Fruit fly (Drosophila melanogaster): Measurements from ENCODE around the gene CG7194.

CG7194 gene

DNA sequence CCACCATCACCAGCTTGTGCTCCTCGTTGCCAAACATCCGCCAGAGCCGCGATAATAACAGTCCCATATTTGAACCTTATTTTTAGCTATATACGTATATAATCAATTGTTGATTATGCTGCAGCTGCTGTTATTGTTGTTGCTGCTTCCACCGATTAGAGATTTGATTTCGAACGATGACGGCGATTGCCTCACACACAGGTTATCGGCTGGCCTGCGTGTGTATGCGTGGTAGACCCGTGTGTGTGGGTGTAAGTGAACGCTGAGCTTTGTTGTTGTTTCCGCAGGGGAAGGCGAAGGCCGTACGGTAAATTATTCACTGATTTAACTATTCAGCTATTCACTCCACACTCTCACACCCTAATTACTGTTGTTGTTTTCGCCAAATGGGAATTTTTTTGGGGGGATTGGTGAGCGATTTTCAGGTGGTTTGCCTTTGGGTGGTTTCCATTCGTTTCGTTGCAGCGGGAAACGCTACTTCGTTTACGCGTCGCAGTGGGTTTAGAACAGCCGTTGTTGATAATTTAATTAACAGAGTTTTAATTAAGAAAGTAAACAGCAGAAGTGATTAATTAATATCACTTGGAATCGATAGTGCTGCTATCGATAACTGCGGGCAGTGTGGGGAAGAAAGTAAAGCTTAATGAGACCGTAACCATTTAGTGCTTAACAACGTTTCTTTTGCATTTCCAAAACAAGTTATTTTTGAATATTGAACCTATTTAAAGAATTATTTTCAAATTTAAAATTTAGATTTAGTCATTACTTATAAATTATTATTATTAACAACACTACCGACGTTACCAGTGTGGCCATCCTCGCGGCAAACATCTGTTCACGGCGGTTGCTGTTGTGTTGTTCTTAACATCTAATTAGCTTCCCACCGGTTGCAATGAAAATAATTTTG lies 4.4 kb downstream of the CG7194 start, which contains the start of the genes Arl5 and CG13671 (continued):
- TF ChIP-seq MBD-R2 (GFP tag; IDR thresholded peaks at IDR 0.05) (peak; percentile 94), CG10462 (GFP tag; optimal IDR thresholded peaks at IDR 0.05) (peak; percentile 79), CG43689 (GFP tag; IDR thresholded peaks at IDR 0.05) (peak; percentile 41; the same call in 1 of the 2 replicates), CG6765 (GFP tag; optimal IDR thresholded peaks at IDR 0.05) (no peak), wor (GFP tag; IDR thresholded peaks at IDR 0.05) (peak; percentile 44; the same call in 1 of the 2 replicates), CG1529 (GFP tag; optimal IDR thresholded peaks at IDR 0.05) (peak; percentile 10), Bgb (GFP tag; IDR thresholded peaks at IDR 0.05; ENCODE audit: partially characterized antibody) (peak; percentile 67), gcm (GFP tag; optimal IDR thresholded peaks at IDR 0.05) (peak; percentile 51), trem (tag; optimal IDR thresholded peaks at IDR 0.05) (peak; percentile 80), crp (GFP tag; optimal IDR thresholded peaks at IDR 0.05) (peak in 1 of 2 experiments; percentile 89), ranshi (GFP tag; IDR thresholded peaks at IDR 0.05) (peak; percentile 82; the same call in 1 of the 2 replicates), rib (GFP tag; IDR thresholded peaks at IDR 0.05) (peak; percentile 34; the same call in 1 of the 2 replicates), Gsc (GFP tag; IDR thresholded peaks at IDR 0.05) (no peak), ems (GFP tag; optimal IDR thresholded peaks at IDR 0.05) (peak; percentile 53), CG32532 (GFP tag; IDR thresholded peaks at IDR 0.05) (peak; percentile 84), da (GFP tag; optimal IDR thresholded peaks at IDR 0.05) (no peak), vvl (GFP tag; IDR thresholded peaks at IDR 0.05) (peak; percentile 91), CG9817 (tag; optimal IDR thresholded peaks at IDR 0.05) (no peak), BtbVII (GFP tag; optimal IDR thresholded peaks at IDR 0.05) (no peak), CG10543 (GFP tag; optimal IDR thresholded peaks at IDR 0.05) (peak; percentile 60), bab2 (GFP tag; optimal IDR thresholded peaks at IDR 0.05) (peak; percentile 60), Pdp1 (GFP tag; optimal IDR thresholded peaks at IDR 0.05) (peak; percentile 50 to 57), onecut (GFP tag; IDR thresholded peaks at IDR 0.05) (no peak), Myb (GFP tag; optimal IDR thresholded peaks at IDR 0.05) (peak; percentile 62), her (GFP tag; optimal IDR thresholded peaks at IDR 0.05) (peak; percentile 35), Dref (GFP tag; IDR thresholded peaks at IDR 0.05) (peak; percentile 79), shn (GFP tag; optimal IDR thresholded peaks at IDR 0.05) (peak; percentile 50), H15 (GFP tag; IDR thresholded peaks at IDR 0.05) (peak; percentile 83), sd (tag; optimal IDR thresholded peaks at IDR 0.05) (no peak), Mrtf (GFP tag; IDR thresholded peaks at IDR 0.05) (peak; percentile 75), CG15514 (GFP tag; optimal IDR thresholded peaks at IDR 0.05) (peak; percentile 76), CG8359 (GFP tag; optimal IDR thresholded peaks at IDR 0.05; ENCODE audit: borderline replicate concordance) (no peak), D (optimal IDR thresholded peaks at IDR 0.05) (no peak), D (GFP tag; optimal IDR thresholded peaks at IDR 0.05) (peak; percentile 65), CG17385 (GFP tag; optimal IDR thresholded peaks at IDR 0.05) (peak; percentile 65), pfk (GFP tag; optimal IDR thresholded peaks at IDR 0.05) (no peak), CG11093 (GFP tag; IDR thresholded peaks at IDR 0.05) (peak; percentile 63), Nf-YA (GFP tag; IDR thresholded peaks at IDR 0.05) (peak; percentile 74), gt (GFP tag; IDR thresholded peaks at IDR 0.05) (no peak), Trl (optimal IDR thresholded peaks at IDR 0.05) (no peak), Trl (GFP tag; optimal IDR thresholded peaks at IDR 0.05) (peak; percentile 59), CG7357 (GFP tag; IDR thresholded peaks at IDR 0.05) (peak; percentile 23; the same call in 1 of the 3 replicates), chinmo (GFP tag; IDR thresholded peaks at IDR 0.05; ENCODE audit: partially characterized antibody) (peak; percentile 84; the same call in 2 of the 4 replicates), ash1 (GFP tag; optimal IDR thresholded peaks at IDR 0.05) (no peak), CG10431 (GFP tag; optimal IDR thresholded peaks at IDR 0.05) (no peak), HHEX (GFP tag; optimal IDR thresholded peaks at IDR 0.05) (peak; percentile 65), Six4 (GFP tag; optimal IDR thresholded peaks at IDR 0.05) (peak; percentile 66), Blimp-1 (GFP tag; optimal IDR thresholded peaks at IDR 0.05) (peak; percentile 76), Lpt (GFP tag; optimal IDR thresholded peaks at IDR 0.05) (no peak)

Measured in whole organism, embryonic.